Fruit fly (Drosophila melanogaster) whole organism, wandering third instar larva: Measurements from ENCODE around the gene CG13053.
A peak's percentile ranks its signal among the peaks of the same experiment; 100 is the strongest.

Experiments used
- CG32264 ChIP-seq: fragments of 200-800 bp; sonication (Bioruptor generic); optimal IDR thresholded peaks from 2 replicates; lab custom pipeline; 2016; ENCODE audit warnings: missing biosample characterization, missing genetic modification characterization
- CG9705 ChIP-seq: fragments of 200-800 bp; sonication (Bioruptor generic); optimal IDR thresholded peaks from 2 replicates; lab custom pipeline; 2018; ENCODE audit warnings: missing biosample characterization, mild to moderate bottlenecking, missing genetic modification characterization
- CrebA ChIP-seq: fragments of 200-800 bp; sonication (Bioruptor generic); optimal IDR thresholded peaks from 2 replicates; lab custom pipeline; 2016; ENCODE audit warnings: missing biosample characterization, mild to moderate bottlenecking, missing genetic modification characterization, borderline replicate concordance
- Dfd ChIP-seq: fragments of >200 bp; optimal IDR thresholded peaks from 2 replicates; lab custom pipeline; 2017; ENCODE audit warnings: missing biosample characterization, missing genetic modification characterization
- Dif ChIP-seq: fragments of 200-275, 200-300 bp; sonication (Bioruptor generic); optimal IDR thresholded peaks from 2 replicates; lab custom pipeline; 2018; ENCODE audit warnings: missing biosample characterization, missing genetic modification characterization; ENCODE audit not compliant: partially characterized antibody
- GATAd ChIP-seq: sonication (Bioruptor generic); optimal IDR thresholded peaks from 2 replicates; lab custom pipeline; 2016; ENCODE audit warnings: missing biosample characterization, missing genetic modification characterization
- Hnf4 ChIP-seq: fragments of 200-800 bp; sonication (Bioruptor generic); optimal IDR thresholded peaks from 2 replicates; lab custom pipeline; 2016; ENCODE audit warnings: missing biosample characterization, mild to moderate bottlenecking, missing genetic modification characterization
- Hr78 ChIP-seq: fragments of >200 bp; optimal IDR thresholded peaks from 2 replicates; lab custom pipeline; 2017; ENCODE audit warnings: missing biosample characterization, missing genetic modification characterization
- Hr83 ChIP-seq: fragments of 200-300 bp; sonication (Bioruptor generic); optimal IDR thresholded peaks from 2 replicates; lab custom pipeline; 2016; ENCODE audit warnings: missing biosample characterization, mild to moderate bottlenecking, missing genetic modification characterization, moderate library complexity; ENCODE audit not compliant: poor library complexity, severe bottlenecking
- Jra ChIP-seq: sonication (Bioruptor generic); optimal IDR thresholded peaks from 2 replicates; lab custom pipeline; 2016; ENCODE audit warnings: missing biosample characterization, missing genetic modification characterization
- Mio ChIP-seq: sonication (Bioruptor generic); optimal IDR thresholded peaks from 2 replicates; lab custom pipeline; 2016; ENCODE audit warnings: missing biosample characterization, missing genetic modification characterization
- Myc ChIP-seq: fragments of >200 bp; optimal IDR thresholded peaks from 2 replicates; lab custom pipeline; 2017
- N ChIP-seq: fragments of >200 bp; optimal IDR thresholded peaks from 2 replicates; lab custom pipeline; 2018; ENCODE audit warnings: missing biosample characterization, missing external identifiers, missing genetic modification characterization
- OdsH ChIP-seq: fragments of 200-800 bp; sonication (Bioruptor generic); optimal IDR thresholded peaks from 2 replicates; lab custom pipeline; 2016; ENCODE audit warnings: missing biosample characterization, mild to moderate bottlenecking, missing genetic modification characterization
- Rel ChIP-seq, 2 experiments: fragments of 200-800 bp; sonication (Bioruptor generic) in 1 of 2; optimal IDR thresholded peaks; 2 replicates in 1 of 2; 3 replicates in 1 of 2; lab custom pipeline; 2016 to 2019; ENCODE audit warnings: mild to moderate bottlenecking in 2 of 2, missing biosample characterization in 2 of 2, missing genetic modification characterization in 2 of 2, moderate library complexity in 1 of 2
- Vsx2 ChIP-seq: fragments of 200-300, 225-300 bp; sonication (Bioruptor generic); optimal IDR thresholded peaks from 2 replicates; lab custom pipeline; 2018; ENCODE audit warnings: missing biosample characterization, missing genetic modification characterization; ENCODE audit not compliant: partially characterized antibody
- br ChIP-seq: fragments of 200-800 bp; sonication (Bioruptor generic); optimal IDR thresholded peaks from 2 replicates; lab custom pipeline; 2016; ENCODE audit warnings: missing biosample characterization, missing genetic modification characterization
- brk ChIP-seq: fragments of 200-800 bp; sonication (Bioruptor generic); optimal IDR thresholded peaks from 2 replicates; lab custom pipeline; 2016; ENCODE audit warnings: missing biosample characterization, mild to moderate bottlenecking, missing genetic modification characterization
- dl ChIP-seq, 2 experiments: fragments of 175-275, 200-275 bp in 1 of 2; fragments of 200-275 bp in 1 of 2; sonication (Bioruptor generic); optimal IDR thresholded peaks; lab custom pipeline; 2018; ENCODE audit warnings: mild to moderate bottlenecking in 2 of 2, missing biosample characterization in 2 of 2, missing genetic modification characterization in 2 of 2, moderate library complexity in 2 of 2; ENCODE audit not compliant: partially characterized antibody in 2 of 2, insufficient read depth in 1 of 2
- dmrt93B ChIP-seq: fragments of 200-800 bp; sonication (Bioruptor generic); optimal IDR thresholded peaks from 2 replicates; lab custom pipeline; 2018; ENCODE audit warnings: missing biosample characterization, mild to moderate bottlenecking, missing genetic modification characterization
- dsf ChIP-seq: sonication (Bioruptor generic); optimal IDR thresholded peaks from 2 replicates; lab custom pipeline; 2016; ENCODE audit warnings: missing biosample characterization, missing genetic modification characterization, borderline replicate concordance
- ey ChIP-seq: fragments of 200-800 bp; sonication (Bioruptor generic); optimal IDR thresholded peaks from 2 replicates; lab custom pipeline; 2016; ENCODE audit warnings: missing biosample characterization, missing genetic modification characterization
- foxo ChIP-seq, 2 experiments: fragments of 200-800 bp; sonication (Bioruptor generic); optimal IDR thresholded peaks; 2 replicates in 1 of 2; 3 replicates in 1 of 2; lab custom pipeline; 2016 to 2017; ENCODE audit warnings: missing biosample characterization in 2 of 2, missing genetic modification characterization in 2 of 2
- fru ChIP-seq: fragments of 200-800 bp; sonication (Bioruptor generic); optimal IDR thresholded peaks from 3 replicates; lab custom pipeline; 2016; ENCODE audit warnings: missing biosample characterization, mild to moderate bottlenecking, missing genetic modification characterization
- h ChIP-seq: fragments of 200-800 bp; sonication (Bioruptor generic); optimal IDR thresholded peaks from 3 replicates; lab custom pipeline; 2016; ENCODE audit warnings: missing biosample characterization, mild to moderate bottlenecking, missing genetic modification characterization
- lola ChIP-seq: fragments of >200 bp; optimal IDR thresholded peaks from 2 replicates; lab custom pipeline; 2017; ENCODE audit warnings: missing biosample characterization, missing genetic modification characterization
- pan ChIP-seq: fragments of >200 bp; optimal IDR thresholded peaks from 2 replicates; lab custom pipeline; 2017
- psq ChIP-seq: fragments of 200-800 bp; sonication (Bioruptor generic); optimal IDR thresholded peaks from 3 replicates; lab custom pipeline; 2017; ENCODE audit warnings: missing biosample characterization, mild to moderate bottlenecking, missing genetic modification characterization, moderate library complexity
- rgr ChIP-seq: fragments of 200-800 bp; sonication (Bioruptor generic); optimal IDR thresholded peaks from 3 replicates; lab custom pipeline; 2016; ENCODE audit warnings: missing biosample characterization, mild to moderate bottlenecking, missing genetic modification characterization
- sage ChIP-seq: fragments of 200-800 bp; sonication (Bioruptor generic); optimal IDR thresholded peaks from 2 replicates; lab custom pipeline; 2016; ENCODE audit warnings: missing biosample characterization, mild to moderate bottlenecking, missing genetic modification characterization
- sv ChIP-seq: fragments of 200-800 bp; sonication (Bioruptor generic); optimal IDR thresholded peaks from 3 replicates; lab custom pipeline; 2016; ENCODE audit warnings: missing biosample characterization, missing genetic modification characterization
- tai ChIP-seq: sonication (Bioruptor generic); optimal IDR thresholded peaks from 2 replicates; lab custom pipeline; 2016; ENCODE audit warnings: missing biosample characterization, missing genetic modification characterization
- usp ChIP-seq: fragments of >200 bp; optimal IDR thresholded peaks from 2 replicates; lab custom pipeline; 2017; ENCODE audit warnings: missing biosample characterization, missing genetic modification characterization
- woc ChIP-seq: sonication (Bioruptor generic); optimal IDR thresholded peaks from 2 replicates; lab custom pipeline; 2016; ENCODE audit warnings: missing biosample characterization, mild to moderate bottlenecking, missing genetic modification characterization

CG13053 gene

dm6 chr3L:16303078-16303477 lies 43.6 kb upstream of the CG13053 start, which contains the start of gene CG13044:
Gene CG13044, minus strand, starts transcription at chr3L:16303178.
- TF ChIP-seq N (GFP tag; lab: Kevin White, UChicago) (no peak), Rel (GFP tag; optimal IDR thresholded peaks at IDR 0.05; lab: Kevin White, UChicago) (no peak), Rel (tag; optimal IDR thresholded peaks at IDR 0.05; lab: Kevin White, UChicago) (no peak), Hr78 (GFP tag; lab: Kevin White, UChicago) (no peak), h (GFP tag; lab: Kevin White, UChicago) (no peak), ey (GFP tag; lab: Kevin White, UChicago) (no peak), brk (GFP tag; lab: Kevin White, UChicago) (no peak), GATAd (GFP tag; lab: Kevin White, UChicago) (no peak), CG9705 (GFP tag; lab: Kevin White, UChicago) (no peak), CrebA (GFP tag; lab: Kevin White, UChicago) (no peak), foxo (GFP tag; optimal IDR thresholded peaks at IDR 0.05; lab: Kevin White, UChicago) (no peak), fru (GFP tag; lab: Kevin White, UChicago) (no peak), br (GFP tag; lab: Kevin White, UChicago) (no peak), lola (GFP tag; lab: Kevin White, UChicago) (no peak), dmrt93B (GFP tag; lab: Kevin White, UChicago) (no peak), Myc (lab: Kevin White, UChicago) (no peak), tai (GFP tag; lab: Kevin White, UChicago) (no peak), usp (GFP tag; lab: Kevin White, UChicago) (no peak), CG32264 (no peak), Hr83 (GFP tag; lab: Kevin White, UChicago) (no peak)

- no peak for TF ChIP-seq fru (GFP tag; lab: Kevin White, UChicago)
- TF ChIP-seq Hr78 (GFP tag; lab: Kevin White, UChicago), result no peak
- TF ChIP-seq CG9705 (GFP tag; lab: Kevin White, UChicago), result no peak
- TF ChIP-seq foxo (GFP tag; optimal IDR thresholded peaks at IDR 0.05; lab: Kevin White, UChicago), result no peak
- TF ChIP-seq brk (GFP tag; lab: Kevin White, UChicago), result no peak
- TF ChIP-seq ey (GFP tag; lab: Kevin White, UChicago), result no peak
- no peak for TF ChIP-seq dmrt93B (GFP tag; lab: Kevin White, UChicago)
- no peak for TF ChIP-seq sv (GFP tag; lab: Kevin White, UChicago)
- TF ChIP-seq Hr83 (GFP tag; lab: Kevin White, UChicago), result no peak
- TF ChIP-seq pan (lab: Kevin White, UChicago), result no peak
- no peak for TF ChIP-seq Hnf4 (GFP tag; lab: Kevin White, UChicago)
- TF ChIP-seq Dif (GFP tag; lab: Kevin White, UChicago), result no peak
- TF ChIP-seq, all 38 proteins: peak for 0
Observed at dm6 chr3L:16301153-16301552, 41.6 kb upstream of the CG13053 start, which contains the start of gene CG4982. Gene CG4982, plus strand, starts transcription at chr3L:16301453.

DNA sequence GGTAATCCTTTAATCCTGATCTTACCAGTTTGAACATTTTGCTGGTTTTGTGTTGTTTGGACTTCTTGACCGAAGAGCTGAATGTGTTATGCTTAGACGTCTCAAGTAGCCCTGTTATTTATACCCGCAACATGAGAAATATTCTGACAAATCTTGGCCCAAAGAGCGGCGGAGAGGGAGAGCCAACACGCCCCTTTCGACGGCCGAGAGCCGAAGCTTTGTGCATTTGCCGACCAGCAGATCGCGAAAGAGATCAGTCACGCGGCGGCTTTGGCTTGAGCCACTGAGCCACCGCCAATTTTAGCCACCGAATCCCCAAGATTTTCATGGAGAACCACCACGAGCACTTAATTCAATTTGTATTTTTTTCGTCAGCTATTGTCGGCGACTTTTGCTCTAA lies 35.9 kb upstream of the CG13053 start, which contains the start of gene CG4962:
Gene CG4962, minus strand, starts transcription at position 101 of the 400 bp plus-strand sequence.
- TF ChIP-seq sage (GFP tag; lab: Kevin White, UChicago) (no peak), rgr (no peak), CG32264 (no peak), Myc (lab: Kevin White, UChicago) (no peak), pan (lab: Kevin White, UChicago) (no peak), CrebA (GFP tag; lab: Kevin White, UChicago) (no peak), Jra (no peak), Hr83 (GFP tag; lab: Kevin White, UChicago) (no peak), lola (GFP tag; lab: Kevin White, UChicago) (no peak), Mio (GFP tag; lab: Kevin White, UChicago) (no peak), psq (no peak), woc (GFP tag; lab: Kevin White, UChicago) (no peak), CG9705 (GFP tag; lab: Kevin White, UChicago) (no peak), fru (GFP tag; lab: Kevin White, UChicago) (no peak)

DNA sequence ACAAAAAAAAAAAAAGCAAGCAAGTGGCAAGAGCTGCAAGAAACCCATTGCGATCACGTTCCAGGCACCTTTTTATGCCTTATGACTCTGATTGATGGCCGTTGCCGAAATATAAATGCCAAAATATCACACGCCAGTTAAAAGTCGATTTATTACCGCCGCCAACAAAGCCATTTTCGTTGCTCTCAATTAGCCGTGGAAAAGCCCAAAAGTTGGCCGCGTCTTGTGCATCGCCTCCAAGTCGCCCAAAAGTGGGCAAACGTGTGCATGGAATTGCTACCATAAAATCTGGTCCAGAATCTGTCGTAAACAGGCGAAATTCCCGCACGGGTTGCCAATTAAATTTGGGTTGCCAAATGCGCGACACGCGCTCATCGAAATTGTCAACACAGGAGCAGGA lies 32.2 kb upstream of the CG13053 start:
- TF ChIP-seq foxo (GFP tag; optimal IDR thresholded peaks at IDR 0.05; lab: Kevin White, UChicago) (no peak), sage (GFP tag; lab: Kevin White, UChicago) (no peak), GATAd (GFP tag; lab: Kevin White, UChicago) (no peak), tai (GFP tag; lab: Kevin White, UChicago) (no peak), Hr83 (GFP tag; lab: Kevin White, UChicago) (no peak), br (GFP tag; lab: Kevin White, UChicago) (no peak), h (GFP tag; lab: Kevin White, UChicago) (no peak), dsf (GFP tag; lab: Kevin White, UChicago) (no peak), sv (GFP tag; lab: Kevin White, UChicago) (no peak), Myc (lab: Kevin White, UChicago) (peak; percentile 76), N (GFP tag; lab: Kevin White, UChicago) (peak; percentile 32), dl (GFP tag; optimal IDR thresholded peaks at IDR 0.05; lab: Kevin White, UChicago; ENCODE audit: insufficient read depth in 1 of 2, partially characterized antibody in 2 of 2) (no peak), Vsx2 (peak; percentile 88), lola (GFP tag; lab: Kevin White, UChicago) (peak; percentile 51), CG9705 (GFP tag; lab: Kevin White, UChicago) (no peak), Jra (no peak), psq (no peak), ey (GFP tag; lab: Kevin White, UChicago) (no peak), usp (GFP tag; lab: Kevin White, UChicago) (no peak), Hr78 (GFP tag; lab: Kevin White, UChicago) (no peak), Dif (GFP tag; lab: Kevin White, UChicago) (no peak), Dfd (GFP tag; lab: Kevin White, UChicago) (no peak), CrebA (GFP tag; lab: Kevin White, UChicago) (no peak), OdsH (GFP tag; lab: Kevin White, UChicago) (no peak)
- TF ChIP-seq, all 38 proteins: peak for 4
